Worm (Caenorhabditis elegans) whole organism, late embryonic: ENCODE results near the gene nhr-71.

ENCODE experiments used
- C08G9.2 ChIP-seq: sonication (generic microtip); optimal IDR thresholded peaks from 2 replicates; lab custom pipeline; 2016; ENCODE audit warnings: mild to moderate bottlenecking, missing genetic modification characterization, moderate library complexity, missing compliant biosample characterization
- Y22D7AL.16 ChIP-seq: sonication (generic microtip); optimal IDR thresholded peaks from 2 replicates; lab custom pipeline; 2016; ENCODE audit warnings: missing genetic modification characterization, missing compliant biosample characterization
- ahr-1 ChIP-seq: sonication (generic microtip); optimal IDR thresholded peaks from 2 replicates; lab custom pipeline; 2016; ENCODE audit warnings: missing genetic modification characterization, missing compliant biosample characterization
- ama-1 ChIP-seq: fragments of 150-350 bp; optimal IDR thresholded peaks from 2 replicates; lab custom pipeline; 2014
- ceh-24 ChIP-seq: sonication (generic microtip); optimal IDR thresholded peaks from 2 replicates; lab custom pipeline; 2016; ENCODE audit warnings: mild to moderate bottlenecking, missing genetic modification characterization, missing compliant biosample characterization
- ceh-9 ChIP-seq: sonication (generic microtip); optimal IDR thresholded peaks from 2 replicates; lab custom pipeline; 2016; ENCODE audit warnings: mild to moderate bottlenecking, missing genetic modification characterization, inconsistent platforms, missing compliant biosample characterization
- dmd-4 ChIP-seq: sonication (generic microtip); optimal IDR thresholded peaks from 2 replicates; lab custom pipeline; 2016; ENCODE audit warnings: borderline replicate concordance, missing genetic modification characterization, missing compliant biosample characterization
- pros-1 ChIP-seq: fragments of 150-350 bp; optimal IDR thresholded peaks from 2 replicates; lab custom pipeline; 2014; ENCODE audit warnings: missing biosample characterization, missing genetic modification reagents, missing genetic modification characterization
- unc-55 ChIP-seq: sonication (generic microtip); optimal IDR thresholded peaks from 2 replicates; lab custom pipeline; 2017; ENCODE audit warnings: missing biosample characterization, missing genetic modification reagents, missing genetic modification characterization

- TF ChIP-seq C08G9.2, result no peak
- no peak for TF ChIP-seq ceh-24
- TF ChIP-seq ceh-9 (tag; lab: Kevin White, UChicago), result no peak
- no peak for TF ChIP-seq Y22D7AL.16 (tag; lab: Kevin White, UChicago)
- TF ChIP-seq dmd-4 (tag; lab: Kevin White, UChicago), result no peak
- TF ChIP-seq pros-1 (tag; lab: Kevin White, UChicago), result no peak
- no peak for TF ChIP-seq ahr-1 (tag; lab: Kevin White, UChicago)
- no peak for TF ChIP-seq ama-1 (lab: Kevin White, UChicago)
- no peak for TF ChIP-seq unc-55
Measured at ce11 chrX:13743371-13743770, 3.7 kb upstream of the nhr-71 start.
